Fruit fly (Drosophila melanogaster) whole organism, pupa: ENCODE data around the gene CG34155.

Source experiments
- CG9948 ChIP-seq: fragments of 200-800 bp; sonication (Bioruptor generic); optimal IDR thresholded peaks from 2 replicates; lab custom pipeline; 2018; ENCODE audit warnings: missing biosample characterization, mild to moderate bottlenecking, missing genetic modification characterization, moderate library complexity
- Pif1B ChIP-seq: fragments of 200-800 bp; sonication (Bioruptor generic); optimal IDR thresholded peaks from 3 replicates; lab custom pipeline; 2016; ENCODE audit warnings: missing biosample characterization, missing genetic modification characterization
- rn ChIP-seq: fragments of 200-800 bp; sonication (Bioruptor generic); IDR thresholded peaks from 2 replicates; pipeline ENCODE4 v1.3.6; 2022; ENCODE audit warnings: missing biosample characterization, missing genetic modification characterization

- no peak for TF ChIP-seq CG9948 (tag; lab: Kevin White, UChicago)
- TF ChIP-seq rn: no peak
- no peak for TF ChIP-seq Pif1B
Measured at dm6 chr3R:30564479-30564878, 4.5 kb upstream of the CG34155 start.
